Worm (Caenorhabditis elegans) whole organism, early embryonic: ENCODE results near the gene W05E10.1.

Experiments used
- B0310.2 ChIP-seq: sonication (generic microtip); optimal IDR thresholded peaks from 2 replicates; lab custom pipeline; 2016; ENCODE audit warnings: mild to moderate bottlenecking, missing genetic modification characterization, missing compliant biosample characterization
- F13C5.2 ChIP-seq: sonication (generic microtip); optimal IDR thresholded peaks from 2 replicates; lab custom pipeline; 2017; ENCODE audit warnings: mild to moderate bottlenecking, missing genetic modification characterization, inconsistent platforms, missing compliant biosample characterization
- aly-1 ChIP-seq: sonication (generic microtip); optimal IDR thresholded peaks from 2 replicates; lab custom pipeline; 2016; ENCODE audit warnings: missing genetic modification characterization, missing compliant biosample characterization
- ama-1 ChIP-seq: fragments of 150-350 bp; optimal IDR thresholded peaks from 2 replicates; lab custom pipeline; 2014
- ceh-13 ChIP-seq: fragments of 200-800 bp; sonication (Bioruptor generic); optimal IDR thresholded peaks from 2 replicates; lab custom pipeline; 2018; ENCODE audit warnings: mild to moderate bottlenecking, missing genetic modification characterization, missing compliant biosample characterization
- ceh-36 ChIP-seq: sonication (generic microtip); optimal IDR thresholded peaks from 2 replicates; lab custom pipeline; 2016; ENCODE audit warnings: missing genetic modification characterization, inconsistent platforms, missing compliant biosample characterization
- ets-7 ChIP-seq: sonication (generic microtip); optimal IDR thresholded peaks from 2 replicates; lab custom pipeline; 2016; ENCODE audit warnings: missing genotype, missing genetic modification characterization, missing compliant biosample characterization
- flt-1 ChIP-seq: fragments of 200-800 bp; sonication (Bioruptor generic); IDR thresholded peaks from 2 replicates; pipeline ENCODE4 v1.3.6; 2022; ENCODE audit warnings: missing genetic modification characterization, missing compliant biosample characterization
- hmbx-1 ChIP-seq: sonication (generic microtip); optimal IDR thresholded peaks from 2 replicates; lab custom pipeline; 2016; ENCODE audit warnings: mild to moderate bottlenecking, missing genetic modification characterization, missing compliant biosample characterization
- hmg-4 ChIP-seq: fragments of 200-800 bp; sonication (Bioruptor generic); optimal IDR thresholded peaks from 2 replicates; lab custom pipeline; 2018; ENCODE audit warnings: mild to moderate bottlenecking, missing genetic modification characterization, missing compliant biosample characterization
- hnd-1 ChIP-seq: sonication (generic microtip); optimal IDR thresholded peaks from 2 replicates; lab custom pipeline; 2016; ENCODE audit warnings: missing genetic modification characterization, missing compliant biosample characterization
- pes-1 ChIP-seq: fragments of 200-800 bp; sonication (Bioruptor generic); IDR thresholded peaks from 2 replicates; pipeline ENCODE4 v1.3.6; 2022; ENCODE audit warnings: missing genetic modification reagents, missing genetic modification characterization, missing compliant biosample characterization
- scrt-1 ChIP-seq: fragments of 200-800 bp; sonication (Bioruptor generic); IDR thresholded peaks from 2 replicates; pipeline ENCODE4 v1.3.6; 2022; ENCODE audit warnings: missing genetic modification characterization, missing compliant biosample characterization
- sea-1 ChIP-seq: fragments of 200-800 bp; sonication (Bioruptor generic); conservative IDR thresholded peaks from 2 replicates; pipeline ENCODE4 v1.3.6; 2022; ENCODE audit warnings: missing genetic modification characterization, missing compliant biosample characterization
- tbx-11 ChIP-seq: fragments of 200-800 bp; sonication (Bioruptor generic); IDR thresholded peaks from 2 replicates; pipeline ENCODE4 v1.3.6; 2022; ENCODE audit warnings: missing genetic modification characterization, missing compliant biosample characterization
- tbx-37 ChIP-seq: fragments of 200-800 bp; sonication (Bioruptor generic); conservative IDR thresholded peaks from 2 replicates; pipeline ENCODE4 v1.3.6; 2022; ENCODE audit warnings: missing genetic modification reagents, missing genetic modification characterization, missing compliant biosample characterization
- tra-4 ChIP-seq: sonication (generic microtip); optimal IDR thresholded peaks from 2 replicates; lab custom pipeline; 2017; ENCODE audit warnings: missing genetic modification characterization, missing compliant biosample characterization

Gene W05E10.1

DNA sequence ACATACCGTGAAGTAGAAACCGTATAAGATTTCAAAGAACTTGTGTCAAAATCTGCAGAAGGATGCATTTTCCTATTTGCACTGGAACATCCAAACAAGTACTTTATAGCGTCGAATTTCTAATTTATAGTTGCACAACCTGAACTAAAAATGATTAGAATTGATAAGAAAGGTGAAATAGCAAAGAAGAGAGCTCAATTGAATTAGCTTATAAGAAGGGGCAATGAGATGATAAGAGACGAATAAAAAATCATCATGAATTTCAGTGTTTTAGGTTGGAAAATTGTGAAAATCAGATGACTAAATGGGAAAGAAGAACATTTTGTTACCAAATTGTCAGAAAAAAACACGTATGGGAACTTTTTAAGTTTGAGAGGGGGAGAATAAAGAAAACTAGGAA is at the start of gene W05E10.1:
Gene W05E10.1, minus strand, starts transcription at position 139 of the 400 bp plus-strand sequence.
- TF ChIP-seq sea-1 (GFP tag; lab: Robert Waterston, UW) (no peak), ets-7 (tag; lab: Kevin White, UChicago) (no peak), aly-1 (no peak), hnd-1 (tag; lab: Kevin White, UChicago) (no peak), tbx-11 (GFP tag; lab: Robert Waterston, UW) (no peak), ama-1 (no peak), pes-1 (no peak), flt-1 (no peak), B0310.2 (tag; lab: Kevin White, UChicago) (no peak), ceh-13 (GFP tag; lab: Kevin White, UChicago) (no peak), tbx-37 (no peak), scrt-1 (GFP tag; lab: Robert Waterston, UW) (no peak), hmbx-1 (tag; lab: Kevin White, UChicago) (no peak), ceh-36 (tag; lab: Kevin White, UChicago) (no peak), F13C5.2 (no peak), tra-4 (tag; lab: Kevin White, UChicago) (no peak), hmg-4 (GFP tag; lab: Kevin White, UChicago) (no peak)

ce11 chrV:11741078-11741477 is 49.6 kb upstream of the W05E10.1 start:
- TF ChIP-seq tra-4 (tag; lab: Kevin White, UChicago) (no peak), ama-1 (no peak), scrt-1 (GFP tag; lab: Robert Waterston, UW) (no peak), ets-7 (tag; lab: Kevin White, UChicago) (no peak), ceh-13 (GFP tag; lab: Kevin White, UChicago) (no peak), flt-1 (no peak), F13C5.2 (no peak), tbx-37 (no peak)

DNA sequence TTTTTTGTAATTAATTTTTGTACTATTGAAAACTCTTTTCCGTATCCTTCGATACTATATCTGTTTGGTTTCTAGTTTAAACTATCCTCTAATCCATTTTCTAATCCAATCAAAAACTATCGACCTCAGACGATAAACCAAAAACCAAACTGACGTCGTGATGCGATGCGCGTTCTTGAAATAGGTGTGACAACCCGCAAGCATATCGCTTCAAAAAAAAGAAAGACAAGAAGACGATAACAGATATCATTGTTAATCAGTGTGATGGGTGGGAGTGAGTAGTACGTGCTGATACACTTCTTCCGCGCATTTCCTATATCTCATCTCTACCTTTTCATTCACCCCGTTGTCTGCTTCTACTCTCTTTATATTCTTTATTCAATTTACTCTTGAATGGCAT is 48.3 kb upstream of the W05E10.1 start, which contains the start of gene T04F3.1:
Gene T04F3.1, plus strand, starts transcription at position 246 of the 400 bp plus-strand sequence.
- TF ChIP-seq sea-1 (GFP tag; lab: Robert Waterston, UW) (no peak), B0310.2 (tag; lab: Kevin White, UChicago) (no peak), ceh-36 (tag; lab: Kevin White, UChicago) (no peak), pes-1 (no peak), hmbx-1 (tag; lab: Kevin White, UChicago) (no peak), ama-1 (no peak), hmg-4 (GFP tag; lab: Kevin White, UChicago) (no peak)

DNA sequence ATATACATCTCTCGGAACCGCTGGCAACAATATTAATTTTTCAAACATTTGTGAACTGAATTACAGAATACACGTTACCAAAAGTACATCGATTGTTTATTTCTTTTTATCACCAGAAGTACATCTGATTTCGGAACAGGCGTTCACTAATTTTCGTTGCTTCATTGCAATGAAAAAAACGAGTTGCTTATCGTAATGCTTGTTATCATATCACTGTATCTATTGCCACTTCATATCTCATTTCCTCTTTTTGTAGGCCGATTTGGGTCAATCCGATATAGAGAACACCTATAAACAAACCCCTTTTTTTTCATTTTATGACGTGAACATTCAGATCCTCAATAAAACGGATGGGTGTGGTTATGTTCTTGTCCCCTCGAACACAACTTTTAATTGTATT is 45.8 kb upstream of the W05E10.1 start:
- no peak for TF ChIP-seq ceh-36 (tag; lab: Kevin White, UChicago)
- TF ChIP-seq hmbx-1 (tag; lab: Kevin White, UChicago) = no peak
- no peak for TF ChIP-seq ets-7 (tag; lab: Kevin White, UChicago)
- no peak for TF ChIP-seq tbx-11 (GFP tag; lab: Robert Waterston, UW)
- no peak for TF ChIP-seq ceh-13 (GFP tag; lab: Kevin White, UChicago)
- TF ChIP-seq hmg-4 (GFP tag; lab: Kevin White, UChicago) = no peak
- no peak for TF ChIP-seq B0310.2 (tag; lab: Kevin White, UChicago)

DNA sequence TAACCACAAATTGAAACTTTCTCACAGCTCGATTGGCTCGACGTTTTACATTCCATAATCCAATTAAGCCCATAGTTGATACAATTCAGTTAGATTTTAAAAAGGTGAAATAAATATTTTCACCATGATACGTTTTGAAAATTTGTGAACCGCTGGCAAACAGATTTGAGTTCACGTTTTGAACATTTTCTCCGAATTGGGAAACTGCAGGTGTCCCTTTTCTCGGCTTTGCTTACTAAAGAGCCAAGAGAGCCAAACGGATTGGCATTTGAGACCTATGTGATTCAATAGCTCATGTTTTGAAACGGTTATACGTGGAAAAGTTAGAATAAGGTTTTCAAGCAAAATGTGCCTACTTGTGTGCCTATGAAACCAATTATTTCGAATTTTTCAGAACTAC is 45.4 kb upstream of the W05E10.1 start, which contains the start of gene spe-42:
Gene spe-42, minus strand, starts transcription at position 101 of the 400 bp plus-strand sequence.
- TF ChIP-seq flt-1 = no peak

ce11 chrV:11733460-11733859 is 42.0 kb upstream of the W05E10.1 start, which contains the start of gene npp-22:
TSS of gene npp-22 (minus strand) at chrV:11733472.
- no peak for TF ChIP-seq ama-1
- no peak for TF ChIP-seq tbx-37
- TF ChIP-seq tbx-11 (GFP tag; lab: Robert Waterston, UW) = no peak
- TF ChIP-seq ets-7 (tag; lab: Kevin White, UChicago) = no peak
- TF ChIP-seq B0310.2 (tag; lab: Kevin White, UChicago) = no peak
- TF ChIP-seq scrt-1 (GFP tag; lab: Robert Waterston, UW) = no peak
- TF ChIP-seq sea-1 (GFP tag; lab: Robert Waterston, UW) = no peak
- no peak for TF ChIP-seq ceh-36 (tag; lab: Kevin White, UChicago)

ce11 chrV:11732049-11732448 is 40.6 kb upstream of the W05E10.1 start:
- TF ChIP-seq ceh-13 (GFP tag; lab: Kevin White, UChicago) (no peak), ceh-36 (tag; lab: Kevin White, UChicago) (no peak), pes-1 (no peak), B0310.2 (tag; lab: Kevin White, UChicago) (no peak), ets-7 (tag; lab: Kevin White, UChicago) (no peak), hmbx-1 (tag; lab: Kevin White, UChicago) (no peak)

DNA sequence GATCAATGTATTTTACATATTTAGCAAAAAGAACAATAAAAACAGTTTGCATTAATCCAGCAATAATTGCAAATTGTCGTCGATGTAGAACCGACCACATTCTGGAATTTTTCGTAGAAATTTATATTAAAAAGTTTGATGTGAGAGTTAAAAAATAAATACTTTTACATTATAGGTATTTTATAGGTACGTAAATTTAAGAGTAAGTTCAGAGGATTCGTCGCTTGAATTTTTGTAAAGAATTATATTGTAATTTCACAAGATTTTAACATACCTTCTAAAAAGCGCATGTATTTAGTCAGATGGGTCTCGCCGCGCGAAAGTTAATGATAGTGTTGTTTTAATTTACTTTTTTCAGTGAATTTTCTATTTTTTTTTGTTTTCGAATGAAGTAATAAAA is 38.6 kb upstream of the W05E10.1 start, which contains the start of gene rhr-2:
Gene rhr-2, minus strand, starts transcription at position 101 of the 400 bp plus-strand sequence.
- TF ChIP-seq ama-1 = no peak
- no peak for TF ChIP-seq ceh-13 (GFP tag; lab: Kevin White, UChicago)
- TF ChIP-seq sea-1 (GFP tag; lab: Robert Waterston, UW) = no peak
- no peak for TF ChIP-seq pes-1
- TF ChIP-seq hmg-4 (GFP tag; lab: Kevin White, UChicago) = no peak
- no peak for TF ChIP-seq tra-4 (tag; lab: Kevin White, UChicago)

DNA sequence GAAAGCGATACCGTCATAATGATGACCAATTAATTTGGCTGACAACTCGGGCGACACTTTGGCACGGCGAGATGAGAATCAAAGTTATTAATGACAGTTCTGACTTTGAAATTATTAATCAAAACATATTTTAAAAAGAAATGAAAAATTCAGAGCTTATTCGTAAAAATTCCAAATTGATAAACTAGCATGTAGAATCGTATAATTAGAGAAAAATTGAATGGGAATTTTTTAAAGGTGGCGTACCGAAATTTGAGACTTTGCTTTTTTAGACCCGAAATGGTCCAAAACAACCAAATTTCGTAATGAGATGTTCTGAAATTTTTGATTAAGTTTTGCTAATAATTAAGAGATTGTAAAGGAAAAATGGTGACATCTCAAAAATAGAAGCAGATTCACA is 34.5 kb upstream of the W05E10.1 start, which contains the start of gene daf-11:
Gene daf-11, minus strand, starts transcription at position 101 of the 400 bp plus-strand sequence.
- no peak for TF ChIP-seq aly-1
- TF ChIP-seq flt-1 = no peak
- no peak for TF ChIP-seq tra-4 (tag; lab: Kevin White, UChicago)
- no peak for TF ChIP-seq pes-1
- TF ChIP-seq F13C5.2 = no peak
- TF ChIP-seq scrt-1 (GFP tag; lab: Robert Waterston, UW) = no peak
- no peak for TF ChIP-seq tbx-11 (GFP tag; lab: Robert Waterston, UW)
